Worm (Caenorhabditis elegans) whole organism, late embryonic: ENCODE data around the gene trpp-11.

Source experiments
- C08G9.2 ChIP-seq: sonication (generic microtip); optimal IDR thresholded peaks from 2 replicates; lab custom pipeline; 2016; ENCODE audit warnings: mild to moderate bottlenecking, missing genetic modification characterization, moderate library complexity, missing compliant biosample characterization
- F13H6.1 ChIP-seq: sonication (generic microtip); optimal IDR thresholded peaks from 2 replicates; lab custom pipeline; 2016; ENCODE audit warnings: missing genetic modification characterization, missing compliant biosample characterization
- K02D7.2 ChIP-seq: sonication (generic microtip); optimal IDR thresholded peaks from 2 replicates; lab custom pipeline; 2017; ENCODE audit warnings: mild to moderate bottlenecking, missing genetic modification characterization, missing compliant biosample characterization
- K09A11.1 ChIP-seq: sonication (generic microtip); optimal IDR thresholded peaks from 2 replicates; lab custom pipeline; 2017; ENCODE audit warnings: antibody characterized with exemption, mild to moderate bottlenecking, missing genetic modification characterization, missing compliant biosample characterization; ENCODE audit not compliant: insufficient read depth
- T23F11.4 ChIP-seq: fragments of 200-800 bp; sonication (Bioruptor generic); optimal IDR thresholded peaks from 2 replicates; lab custom pipeline; 2018; ENCODE audit warnings: mild to moderate bottlenecking, missing genetic modification characterization, missing compliant biosample characterization
- Y22D7AL.16 ChIP-seq: sonication (generic microtip); optimal IDR thresholded peaks from 2 replicates; lab custom pipeline; 2016; ENCODE audit warnings: missing genetic modification characterization, missing compliant biosample characterization
- ceh-22 ChIP-seq: sonication (generic microtip); optimal IDR thresholded peaks from 2 replicates; lab custom pipeline; 2017; ENCODE audit warnings: missing biosample characterization, missing genetic modification characterization
- ceh-24 ChIP-seq: sonication (generic microtip); optimal IDR thresholded peaks from 2 replicates; lab custom pipeline; 2016; ENCODE audit warnings: mild to moderate bottlenecking, missing genetic modification characterization, missing compliant biosample characterization
- ceh-31 ChIP-seq: sonication (generic microtip); optimal IDR thresholded peaks from 2 replicates; lab custom pipeline; 2016; ENCODE audit warnings: missing genetic modification characterization, missing compliant biosample characterization
- ceh-45 ChIP-seq: fragments of 200-800 bp; sonication (Bioruptor generic); IDR thresholded peaks from 2 replicates; pipeline ENCODE4 v1.3.6; 2022; ENCODE audit warnings: missing genetic modification reagents, missing genetic modification characterization, missing compliant biosample characterization
- ceh-48 ChIP-seq: sonication (generic microtip); optimal IDR thresholded peaks from 2 replicates; lab custom pipeline; 2016; ENCODE audit warnings: missing genetic modification characterization, inconsistent platforms, missing compliant biosample characterization
- ceh-6 ChIP-seq: fragments of 200-800 bp; sonication (Bioruptor generic); optimal IDR thresholded peaks from 2 replicates; lab custom pipeline; 2018; ENCODE audit warnings: mild to moderate bottlenecking, missing genetic modification characterization, missing compliant biosample characterization
- elt-4 ChIP-seq: sonication (generic microtip); optimal IDR thresholded peaks from 2 replicates; lab custom pipeline; 2016; ENCODE audit warnings: missing genetic modification characterization, missing compliant biosample characterization
- eyg-1 ChIP-seq: sonication (generic microtip); optimal IDR thresholded peaks from 2 replicates; lab custom pipeline; 2016; ENCODE audit warnings: missing genotype, missing genetic modification characterization, missing compliant biosample characterization
- fax-1 ChIP-seq: sonication (generic microtip); optimal IDR thresholded peaks from 2 replicates; lab custom pipeline; 2016; ENCODE audit warnings: missing genotype, missing genetic modification characterization, missing compliant biosample characterization
- fkh-10 ChIP-seq: fragments of 150-350 bp; optimal IDR thresholded peaks from 2 replicates; lab custom pipeline; 2014; ENCODE audit warnings: missing biosample characterization, missing genetic modification reagents, missing genetic modification characterization
- hlh-15 ChIP-seq: sonication (generic microtip); optimal IDR thresholded peaks from 2 replicates; lab custom pipeline; 2016; ENCODE audit warnings: missing genetic modification characterization, missing compliant biosample characterization
- hlh-30 ChIP-seq: sonication (generic microtip); optimal IDR thresholded peaks from 2 replicates; lab custom pipeline; 2017; ENCODE audit warnings: antibody characterized with exemption, missing genetic modification characterization, missing compliant biosample characterization; ENCODE audit not compliant: insufficient read depth
- lin-11 ChIP-seq: fragments of 200-800 bp; sonication (Bioruptor generic); optimal IDR thresholded peaks from 2 replicates; lab custom pipeline; 2018; ENCODE audit warnings: mild to moderate bottlenecking, missing genetic modification characterization, missing compliant biosample characterization
- madf-2 ChIP-seq: sonication (generic microtip); optimal IDR thresholded peaks from 2 replicates; lab custom pipeline; 2017; ENCODE audit warnings: missing genetic modification characterization, missing compliant biosample characterization
- nhr-232 ChIP-seq: sonication (generic microtip); optimal IDR thresholded peaks from 2 replicates; lab custom pipeline; 2016; ENCODE audit warnings: missing genetic modification characterization, missing compliant biosample characterization
- odd-2 ChIP-seq: sonication (generic microtip); optimal IDR thresholded peaks from 2 replicates; lab custom pipeline; 2017; ENCODE audit warnings: antibody characterized with exemption, mild to moderate bottlenecking, missing genetic modification characterization, missing compliant biosample characterization
- pag-3 ChIP-seq: sonication (generic microtip); optimal IDR thresholded peaks from 2 replicates; lab custom pipeline; 2016; ENCODE audit warnings: missing compliant biosample characterization, missing genetic modification characterization, borderline replicate concordance
- pat-9 ChIP-seq: fragments of 200-800 bp; sonication (Bioruptor generic); optimal IDR thresholded peaks from 2 replicates; lab custom pipeline; 2018; ENCODE audit warnings: mild to moderate bottlenecking, missing genetic modification characterization, moderate library complexity, missing compliant biosample characterization
- pha-2 ChIP-seq: sonication (generic microtip); optimal IDR thresholded peaks from 2 replicates; lab custom pipeline; 2017; ENCODE audit warnings: mild to moderate bottlenecking, missing genetic modification characterization, missing compliant biosample characterization
- ref-2 ChIP-seq: sonication (generic microtip); optimal IDR thresholded peaks from 2 replicates; lab custom pipeline; 2016; ENCODE audit warnings: missing genetic modification characterization, missing compliant biosample characterization
- rnt-1 ChIP-seq: sonication (generic microtip); optimal IDR thresholded peaks from 2 replicates; lab custom pipeline; 2016; ENCODE audit warnings: missing genetic modification characterization, missing compliant biosample characterization
- sdc-2 ChIP-seq: sonication (generic microtip); optimal IDR thresholded peaks from 2 replicates; lab custom pipeline; 2016; ENCODE audit warnings: missing genotype, missing genetic modification characterization, missing compliant biosample characterization
- tbx-2 ChIP-seq: sonication (generic microtip); optimal IDR thresholded peaks from 2 replicates; lab custom pipeline; 2016; ENCODE audit warnings: missing genetic modification characterization, missing compliant biosample characterization
- ttx-3 ChIP-seq: sonication (generic microtip); optimal IDR thresholded peaks from 2 replicates; lab custom pipeline; 2016; ENCODE audit warnings: missing genetic modification reagents, missing genetic modification characterization, missing compliant biosample characterization
- unc-3 ChIP-seq, 2 experiments: fragments of 200-800 bp in 1 of 2; sonication (Bioruptor generic) in 1 of 2; sonication (generic microtip) in 1 of 2; conservative IDR thresholded peaks in 1 of 2; optimal IDR thresholded peaks in 1 of 2; 2 replicates each; pipeline versions ENCODE4 v1.3.6 to Lab custom; 2016 to 2022; ENCODE audit warnings: missing compliant biosample characterization in 2 of 2, missing genetic modification characterization in 2 of 2, missing genetic modification reagents in 1 of 2
- unc-42 ChIP-seq: sonication (generic microtip); optimal IDR thresholded peaks from 2 replicates; lab custom pipeline; 2016; ENCODE audit warnings: missing genotype, missing genetic modification characterization, missing compliant biosample characterization
- unc-55 ChIP-seq: sonication (generic microtip); optimal IDR thresholded peaks from 2 replicates; lab custom pipeline; 2017; ENCODE audit warnings: missing biosample characterization, missing genetic modification reagents, missing genetic modification characterization
- unc-86 ChIP-seq: sonication (generic microtip); optimal IDR thresholded peaks from 2 replicates; lab custom pipeline; 2016; ENCODE audit warnings: missing genetic modification characterization, missing compliant biosample characterization
- zip-5 ChIP-seq: sonication (generic microtip); optimal IDR thresholded peaks from 2 replicates; lab custom pipeline; 2016; ENCODE audit warnings: missing genetic modification characterization, missing compliant biosample characterization

Gene trpp-11

ce11 chrIII:757981-758380 is 37.0 kb upstream of the trpp-11 start, which contains the start of gene T17H7.7:
TSS of gene T17H7.7 (minus strand) at chrIII:758081.
- no peak for TF ChIP-seq ceh-6
- TF ChIP-seq hlh-15 (tag; lab: Kevin White, UChicago) = no peak
- no peak for TF ChIP-seq ttx-3 (tag; lab: Kevin White, UChicago)
- TF ChIP-seq sdc-2 (tag; lab: Kevin White, UChicago) = no peak

DNA sequence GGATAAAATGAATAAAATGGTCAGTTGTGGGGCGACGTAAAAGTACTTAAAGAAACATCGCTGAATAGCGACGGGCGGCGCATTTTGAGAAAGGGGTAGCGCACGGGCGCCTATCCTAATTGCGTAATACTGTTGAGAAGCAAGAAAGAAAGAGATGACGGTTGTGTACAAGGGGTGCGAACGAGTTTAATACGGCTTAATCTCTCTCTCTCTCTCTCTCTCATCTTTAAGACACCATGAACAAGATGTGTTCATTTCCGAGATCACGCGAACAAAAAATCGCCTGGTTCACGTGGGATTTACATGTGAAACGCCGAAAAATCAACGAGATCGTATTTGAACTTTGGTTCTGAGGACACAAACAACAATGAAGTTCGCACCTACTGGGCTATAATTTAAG is 35.3 kb upstream of the trpp-11 start:
- TF ChIP-seq K02D7.2 (tag; lab: Kevin White, UChicago) (no peak), unc-86 (tag; lab: Kevin White, UChicago) (no peak), pha-2 (no peak)

- TF ChIP-seq pag-3 (tag; lab: Kevin White, UChicago) = no peak
- TF ChIP-seq tbx-2 (tag; lab: Kevin White, UChicago) = no peak
- TF ChIP-seq ttx-3 (tag; lab: Kevin White, UChicago) = no peak
- TF ChIP-seq C08G9.2 (tag; lab: Kevin White, UChicago) = no peak
- TF ChIP-seq ceh-6 = no peak
Observed at ce11 chrIII:761476-761875, 33.5 kb upstream of the trpp-11 start, which contains the start of gene nlp-52. TSS of gene nlp-52 (plus strand) at chrIII:761776.

- TF ChIP-seq T23F11.4 (GFP tag; lab: Kevin White, UChicago) = no peak
- TF ChIP-seq ceh-48 (tag; lab: Kevin White, UChicago) = no peak
- no peak for TF ChIP-seq fax-1 (tag; lab: Kevin White, UChicago)
- TF ChIP-seq eyg-1 (tag; lab: Kevin White, UChicago) = no peak
- no peak for TF ChIP-seq hlh-30 (tag; lab: Kevin White, UChicago)
- no peak for TF ChIP-seq pha-2
- TF ChIP-seq hlh-15 (tag; lab: Kevin White, UChicago) = no peak
- TF ChIP-seq pat-9 (tag; lab: Kevin White, UChicago) = no peak
- no peak for TF ChIP-seq ttx-3 (tag; lab: Kevin White, UChicago)
- TF ChIP-seq lin-11 (tag; lab: Kevin White, UChicago) = no peak
- TF ChIP-seq ceh-24 (tag; lab: Kevin White, UChicago) = no peak
- no peak for TF ChIP-seq unc-3 (GFP tag; conservative IDR thresholded peaks at IDR 0.05; lab: Robert Waterston, UW)
- TF ChIP-seq unc-3 (tag; optimal IDR thresholded peaks at IDR 0.05; lab: Kevin White, UChicago) = no peak
- TF ChIP-seq madf-2 (tag; lab: Kevin White, UChicago) = no peak
- TF ChIP-seq, all 69 proteins: peak for 0
Observed at ce11 chrIII:762508-762907, 32.4 kb upstream of the trpp-11 start.

- no peak for TF ChIP-seq ceh-45 (GFP tag; lab: Robert Waterston, UW)
- TF ChIP-seq elt-4 = no peak
- no peak for TF ChIP-seq odd-2 (tag; lab: Kevin White, UChicago)
- no peak for TF ChIP-seq fkh-10 (GFP tag; lab: Kevin White, UChicago)
- peak; percentile 8 for TF ChIP-seq ceh-31 (tag; lab: Kevin White, UChicago)
- no peak for TF ChIP-seq ceh-24 (tag; lab: Kevin White, UChicago)
- TF ChIP-seq pag-3 (tag; lab: Kevin White, UChicago) = no peak
- peak; percentile 44 for TF ChIP-seq unc-42 (tag; lab: Kevin White, UChicago)
- no peak for TF ChIP-seq K09A11.1 (tag; lab: Kevin White, UChicago)
- TF ChIP-seq ceh-48 (tag; lab: Kevin White, UChicago) = peak; percentile 19
- TF ChIP-seq rnt-1 (tag; lab: Kevin White, UChicago) = no peak
- no peak for TF ChIP-seq pha-2
- no peak for TF ChIP-seq ref-2
Observed at ce11 chrIII:764404-764803, 30.5 kb upstream of the trpp-11 start.

DNA sequence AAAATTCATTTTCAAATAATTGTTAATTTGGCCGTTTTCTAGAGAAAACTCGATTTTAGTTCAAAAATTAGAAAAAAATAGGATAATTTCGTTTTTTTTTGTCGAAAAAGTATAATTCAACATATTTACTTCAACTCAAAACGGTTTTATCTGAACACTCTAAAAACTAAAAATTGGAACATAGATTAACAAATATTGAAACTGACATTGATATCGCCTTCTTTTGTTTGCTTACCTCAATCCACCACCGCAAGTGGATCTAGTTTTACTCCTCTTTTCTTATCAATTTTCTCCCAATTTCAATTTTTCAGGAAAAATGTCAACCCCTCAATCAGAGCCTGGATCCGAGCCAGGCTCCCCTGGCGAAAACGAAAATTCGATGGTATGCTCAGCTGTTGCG is 30.1 kb upstream of the trpp-11 start, which contains the start of gene ptl-1:
ptl-1 (plus strand) TSS at position 301 of the 400 bp plus-strand sequence.
- no peak for TF ChIP-seq zip-5 (tag; lab: Kevin White, UChicago)
- no peak for TF ChIP-seq F13H6.1 (tag; lab: Kevin White, UChicago)
- no peak for TF ChIP-seq nhr-232 (tag; lab: Kevin White, UChicago)
- no peak for TF ChIP-seq Y22D7AL.16 (tag; lab: Kevin White, UChicago)
- TF ChIP-seq unc-55 (GFP tag; lab: Kevin White, UChicago) = no peak
- TF ChIP-seq ceh-22 = no peak
- TF ChIP-seq hlh-30 (tag; lab: Kevin White, UChicago) = no peak
